Worm (Caenorhabditis elegans): Measurements from ENCODE around the gene dhs-22.
A peak's percentile ranks its signal among the peaks of the same experiment; 100 is the strongest.

Gene dhs-22

ce11 chrV:14411989-14412388 lies 9.3 kb downstream of the dhs-22 start (continued):
- TF ChIP-seq madf-6 (GFP tag; IDR thresholded peaks at IDR 0.05) (no peak), madf-3 (GFP tag; IDR thresholded peaks at IDR 0.05) (peak; percentile 13; the same call in 1 of the 2 replicates), lin-26 (GFP tag; IDR thresholded peaks at IDR 0.05) (0 out of 2 replicates have a peak, but pooled peaks have one; percentile 12), attf-6 (GFP tag; IDR thresholded peaks at IDR 0.05) (no peak), F52B5.7 (tag; optimal IDR thresholded peaks at IDR 0.05) (no peak), ztf-6 (GFP tag; IDR thresholded peaks at IDR 0.05) (no peak)

DNA sequence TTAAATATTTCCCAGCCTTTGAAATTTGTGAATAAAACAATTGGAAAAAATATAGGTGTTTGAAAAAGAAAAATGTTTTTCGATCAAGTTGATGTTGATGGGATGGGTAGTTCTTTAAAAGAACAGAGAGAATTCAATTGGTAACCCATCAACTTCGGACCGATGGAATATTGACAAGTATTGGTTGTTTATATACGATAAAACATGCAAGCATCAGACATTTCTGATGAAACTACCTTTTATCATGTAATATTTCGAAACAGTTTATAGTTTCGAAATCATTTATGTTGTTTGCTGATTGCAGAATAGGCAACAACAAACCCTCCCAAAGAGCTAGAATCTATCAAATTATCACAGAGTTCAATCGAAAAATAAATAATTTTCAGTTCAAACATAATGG lies 11.3 kb downstream of the dhs-22 start:
- TF ChIP-seq cebp-1 (GFP tag; IDR thresholded peaks at IDR 0.05) = no peak
- TF ChIP-seq cebp-1 (tag; optimal IDR thresholded peaks at IDR 0.05) = peak; percentile 87
- TF ChIP-seq snpc-4 (GFP tag; optimal IDR thresholded peaks at IDR 0.05) = no peak
- peak in 2 of 4 experiments; percentile 85 for TF ChIP-seq snpc-4 (tag; optimal IDR thresholded peaks at IDR 0.05)
- TF ChIP-seq ekl-4 (GFP tag; IDR thresholded peaks at IDR 0.05) = no peak
- 0 out of 2 replicates have a peak, but pooled peaks have one; percentile 13 for TF ChIP-seq cebp-2 (GFP tag; IDR thresholded peaks at IDR 0.05)
- TF ChIP-seq ccch-3 (GFP tag; optimal IDR thresholded peaks at IDR 0.05) = no peak
- TF ChIP-seq F57C9.4 (tag; optimal IDR thresholded peaks at IDR 0.05) = no peak
- no peak for TF ChIP-seq lag-1 (GFP tag; IDR thresholded peaks at IDR 0.05)

DNA sequence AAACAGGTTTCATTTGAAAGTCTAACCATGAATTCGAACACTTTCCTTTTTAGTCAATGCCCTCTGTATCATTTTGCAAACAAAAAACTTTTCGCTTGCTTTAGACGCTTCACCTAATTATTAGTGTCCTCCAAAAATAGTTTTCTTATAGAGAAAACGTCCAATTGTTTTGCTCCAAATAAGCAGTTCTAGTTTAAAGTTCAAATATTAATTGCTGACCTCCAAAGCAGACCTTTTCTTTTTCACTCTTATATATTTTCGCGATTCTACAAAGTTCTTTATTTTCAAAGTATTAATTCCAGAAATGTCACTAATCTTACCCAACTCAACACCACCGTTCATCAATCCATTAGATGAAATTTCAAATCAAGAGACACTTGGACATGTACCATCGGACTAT lies 12.5 kb downstream of the dhs-22 start, which contains the start of gene gnrr-2:
TSS of gene gnrr-2 (plus strand) at position 301 of the 400 bp plus-strand sequence.
- TF ChIP-seq F39B2.1 (GFP tag; IDR thresholded peaks at IDR 0.05) (no peak), ZK185.1 (tag; optimal IDR thresholded peaks at IDR 0.05; ENCODE audit: poor library complexity, severe bottlenecking) (no peak), repo-1 (tag; optimal IDR thresholded peaks at IDR 0.05) (no peak), attf-5 (GFP tag; optimal IDR thresholded peaks at IDR 0.05) (no peak), nhr-179 (tag; optimal IDR thresholded peaks at IDR 0.05) (no peak), pbrm-1 (GFP tag; IDR thresholded peaks at IDR 0.05) (no peak), ceh-100 (GFP tag; IDR thresholded peaks at IDR 0.05) (no peak)

ce11 chrV:14405647-14406046 lies 15.6 kb downstream of the dhs-22 start:
- TF ChIP-seq egrh-3 (GFP tag; IDR thresholded peaks at IDR 0.05) = no peak

ce11 chrV:14396123-14396669 lies 25.0 kb downstream of the dhs-22 start:
- no peak for TF ChIP-seq dox-1 (GFP tag; IDR thresholded peaks at IDR 0.05)
- no peak for TF ChIP-seq nhr-90 (tag; optimal IDR thresholded peaks at IDR 0.05)
- TF ChIP-seq snpc-4 (GFP tag; optimal IDR thresholded peaks at IDR 0.05) = peak; percentile 80
- peak in 3 of 4 experiments; percentile 84 to 96 (median 93) for TF ChIP-seq snpc-4 (tag; optimal IDR thresholded peaks at IDR 0.05)
- TF ChIP-seq efl-1 (GFP tag; optimal IDR thresholded peaks at IDR 0.05) = no peak
- TF ChIP-seq ceh-40 (GFP tag; IDR thresholded peaks at IDR 0.05) = no peak
- TF ChIP-seq pbrm-1 (GFP tag; IDR thresholded peaks at IDR 0.05) = peak; percentile 54; the same call in 1 of the 2 replicates
- peak; percentile 83 for TF ChIP-seq snpc-1.1 (tag; optimal IDR thresholded peaks at IDR 0.05; ENCODE audit: insufficient read depth)
- TF ChIP-seq snpc-3.4 (tag; optimal IDR thresholded peaks at IDR 0.05) = peak; percentile 50
- TF ChIP-seq lsy-27 (tag; optimal IDR thresholded peaks at IDR 0.05; ENCODE audit: borderline replicate concordance, insufficient read depth) = no peak
- no peak for TF ChIP-seq aptf-2 (GFP tag; conservative IDR thresholded peaks at IDR 0.05)
- TF ChIP-seq ztf-26 (tag; optimal IDR thresholded peaks at IDR 0.05) = no peak
- TF ChIP-seq nfya-1 (tag; optimal IDR thresholded peaks at IDR 0.05; ENCODE audit: borderline replicate concordance, insufficient read depth) = no peak
- TF ChIP-seq him-1 (tag; optimal IDR thresholded peaks at IDR 0.05) = peak; percentile 27
- TF ChIP-seq ztf-6 (GFP tag; IDR thresholded peaks at IDR 0.05) = no peak
- 0 out of 2 replicates have a peak, but pooled peaks have one; percentile 79 for TF ChIP-seq F37B4.10 (GFP tag; IDR thresholded peaks at IDR 0.05)
- no peak for TF ChIP-seq fkh-3 (tag; optimal IDR thresholded peaks at IDR 0.05)
- no peak for TF ChIP-seq unc-130 (GFP tag; optimal IDR thresholded peaks at IDR 0.05)
